Worm (Caenorhabditis elegans): ENCODE measurements around the gene C06B3.16.

ce11 chrV:13904446-13904845 lies 26.9 kb upstream of the C06B3.16 start, which contains the start of gene stdh-3:
- no peak for TF ChIP-seq ceh-36 (tag; optimal IDR thresholded peaks at IDR 0.05)
- no peak for TF ChIP-seq F13C5.2 (tag; optimal IDR thresholded peaks at IDR 0.05)
- TF ChIP-seq ama-1 (optimal IDR thresholded peaks at IDR 0.05), result no peak

Measured in whole organism, early embryonic.